Worm (Caenorhabditis elegans) whole organism, L4 larva: ENCODE results near the gene clu-1.

ENCODE experiments used
- F26F4.8 ChIP-seq: fragments of 200-800 bp; sonication (Bioruptor generic); conservative IDR thresholded peaks from 2 replicates; pipeline ENCODE4 v1.3.6; 2022; ENCODE audit warnings: missing genetic modification characterization, missing compliant biosample characterization
- F37D6.2 ChIP-seq: sonication (generic microtip); optimal IDR thresholded peaks from 2 replicates; lab custom pipeline; 2016; ENCODE audit warnings: mild to moderate bottlenecking, missing genetic modification characterization, missing compliant biosample characterization
- F49E8.2 ChIP-seq: sonication (generic microtip); optimal IDR thresholded peaks from 2 replicates; lab custom pipeline; 2016; ENCODE audit warnings: missing compliant biosample characterization, mild to moderate bottlenecking, missing genetic modification characterization, borderline replicate concordance
- T20F7.1 ChIP-seq: fragments of 200-800 bp; sonication (Bioruptor generic); optimal IDR thresholded peaks from 2 replicates; lab custom pipeline; 2018; ENCODE audit warnings: mild to moderate bottlenecking, missing genetic modification characterization, missing compliant biosample characterization
- T26A8.4 ChIP-seq: fragments of 200-800 bp; sonication (Bioruptor generic); IDR thresholded peaks from 2 replicates; pipeline ENCODE4 v1.3.6; 2022; ENCODE audit warnings: missing genetic modification characterization, missing compliant biosample characterization
- Y105C5A.15 ChIP-seq: fragments of 200-800 bp; sonication (Bioruptor generic); IDR thresholded peaks from 2 replicates; pipeline ENCODE4 v1.3.6; 2022; ENCODE audit warnings: missing genetic modification characterization, missing compliant biosample characterization
- ZK337.2 ChIP-seq: fragments of 200-800 bp; sonication (Bioruptor generic); IDR thresholded peaks from 2 replicates; pipeline ENCODE4 v1.3.6; 2022; ENCODE audit warnings: missing genetic modification reagents, missing genetic modification characterization, missing compliant biosample characterization
- ZK546.5 ChIP-seq, 2 experiments: sonication (generic microtip); optimal IDR thresholded peaks; 2 replicates each; lab custom pipeline; 2017; ENCODE audit warnings: missing biosample characterization in 2 of 2, missing genetic modification characterization in 2 of 2
- arid-1 ChIP-seq: fragments of 200-800 bp; sonication (Bioruptor generic); conservative IDR thresholded peaks from 2 replicates; pipeline ENCODE4 v1.3.6; 2022; ENCODE audit warnings: missing genetic modification reagents, missing genetic modification characterization, missing compliant biosample characterization
- attf-4 ChIP-seq: sonication (generic microtip); optimal IDR thresholded peaks from 3 replicates; lab custom pipeline; 2017; ENCODE audit warnings: missing biosample characterization, missing genetic modification characterization
- ceh-20 ChIP-seq: fragments of 200-800 bp; sonication (Bioruptor generic); IDR thresholded peaks from 2 replicates; pipeline ENCODE4 v1.3.6; 2022; ENCODE audit warnings: missing genetic modification reagents, missing genetic modification characterization, missing compliant biosample characterization
- ceh-28 ChIP-seq: fragments of 150-350 bp; optimal IDR thresholded peaks from 2 replicates; lab custom pipeline; 2014; ENCODE audit warnings: missing biosample characterization, missing genetic modification reagents, missing genetic modification characterization
- ceh-32 ChIP-seq: sonication (generic microtip); optimal IDR thresholded peaks from 2 replicates; lab custom pipeline; 2016; ENCODE audit warnings: mild to moderate bottlenecking, missing genetic modification characterization, missing compliant biosample characterization; ENCODE audit not compliant: poor library complexity
- ces-1 ChIP-seq: fragments of 150-350 bp; sonication (generic microtip); optimal IDR thresholded peaks from 4 replicates; lab custom pipeline; 2014; ENCODE audit warnings: missing biosample characterization, missing genetic modification reagents, missing genetic modification characterization
- daf-12 ChIP-seq: fragments of 150-350 bp; optimal IDR thresholded peaks from 2 replicates; lab custom pipeline; 2014; ENCODE audit warnings: missing biosample characterization, missing genetic modification reagents, missing genetic modification characterization
- daf-19 ChIP-seq: fragments of 200-800 bp; sonication (Bioruptor generic); conservative IDR thresholded peaks from 2 replicates; pipeline ENCODE4 v1.3.6; 2022; ENCODE audit warnings: missing genetic modification characterization, missing compliant biosample characterization
- dmd-8 ChIP-seq: fragments of 200-800 bp; sonication (Bioruptor generic); IDR thresholded peaks from 2 replicates; pipeline ENCODE4 v1.3.6; 2022; ENCODE audit warnings: missing genetic modification characterization, missing compliant biosample characterization
- dmd-9 ChIP-seq: fragments of 200-800 bp; sonication (Bioruptor generic); IDR thresholded peaks from 2 replicates; pipeline ENCODE4 v1.3.6; 2022; ENCODE audit warnings: missing genetic modification reagents, missing genetic modification characterization, missing compliant biosample characterization
- dve-1 ChIP-seq: sonication (generic microtip); optimal IDR thresholded peaks from 2 replicates; lab custom pipeline; 2017; ENCODE audit warnings: antibody characterized with exemption, mild to moderate bottlenecking, missing genetic modification characterization, missing compliant biosample characterization; ENCODE audit not compliant: insufficient read depth
- egl-27 ChIP-seq: sonication (generic microtip); optimal IDR thresholded peaks from 3 replicates; lab custom pipeline; 2017; ENCODE audit warnings: missing biosample characterization, missing genetic modification reagents, missing genetic modification characterization
- fkh-10 ChIP-seq: fragments of 150-350 bp; optimal IDR thresholded peaks from 2 replicates; lab custom pipeline; 2014; ENCODE audit warnings: missing biosample characterization, missing genetic modification reagents, missing genetic modification characterization
- fos-1 ChIP-seq: fragments of 150-350 bp; optimal IDR thresholded peaks from 2 replicates; lab custom pipeline; 2014; ENCODE audit warnings: missing biosample characterization, missing genetic modification characterization
- gei-8 ChIP-seq: fragments of 200-800 bp; sonication (Bioruptor generic); optimal IDR thresholded peaks from 2 replicates; lab custom pipeline; 2018; ENCODE audit warnings: mild to moderate bottlenecking, missing genetic modification characterization, missing compliant biosample characterization
- hlh-11 ChIP-seq: fragments of 200-800 bp; sonication (Bioruptor generic); optimal IDR thresholded peaks from 2 replicates; lab custom pipeline; 2018; ENCODE audit warnings: mild to moderate bottlenecking, missing genetic modification characterization, missing compliant biosample characterization
- hlh-30 ChIP-seq: sonication (generic microtip); optimal IDR thresholded peaks from 2 replicates; lab custom pipeline; 2017; ENCODE audit warnings: antibody characterized with exemption, mild to moderate bottlenecking, missing genetic modification characterization, missing compliant biosample characterization; ENCODE audit not compliant: insufficient read depth
- lin-13 ChIP-seq: fragments of 150-350 bp; optimal IDR thresholded peaks from 2 replicates; lab custom pipeline; 2014; ENCODE audit warnings: missing biosample characterization, missing genetic modification reagents, missing genetic modification characterization
- lin-15B ChIP-seq: fragments of 150-350 bp; sonication (generic microtip); optimal IDR thresholded peaks from 3 replicates; lab custom pipeline; 2014; ENCODE audit warnings: missing biosample characterization, missing genetic modification characterization
- lin-39 ChIP-seq: fragments of 150-350 bp; optimal IDR thresholded peaks from 2 replicates; lab custom pipeline; 2014; ENCODE audit warnings: missing biosample characterization, missing genetic modification reagents, missing genetic modification characterization
- mdl-1 ChIP-seq, 2 experiments: fragments of 150-350 bp in 1 of 2; sonication (generic microtip) in 1 of 2; optimal IDR thresholded peaks; 2 replicates each; lab custom pipeline; 2014 to 2017; ENCODE audit warnings: missing biosample characterization in 2 of 2, missing genetic modification characterization in 2 of 2
- mdt-29 ChIP-seq: fragments of 200-800 bp; sonication (Bioruptor generic); IDR thresholded peaks from 2 replicates; pipeline ENCODE4 v1.3.6; 2022; ENCODE audit warnings: missing genetic modification reagents, missing genetic modification characterization, missing compliant biosample characterization
- mes-2 ChIP-seq: sonication (generic microtip); optimal IDR thresholded peaks from 2 replicates; lab custom pipeline; 2016; ENCODE audit warnings: missing genotype, mild to moderate bottlenecking, missing genetic modification characterization, missing compliant biosample characterization; ENCODE audit not compliant: poor library complexity, severe bottlenecking
- nhr-102 ChIP-seq: sonication (generic microtip); optimal IDR thresholded peaks from 2 replicates; lab custom pipeline; 2016; ENCODE audit warnings: mild to moderate bottlenecking, missing genetic modification characterization, moderate library complexity, missing compliant biosample characterization
- nhr-11 ChIP-seq: fragments of 150-350 bp; optimal IDR thresholded peaks from 2 replicates; lab custom pipeline; 2014; ENCODE audit warnings: missing biosample characterization, missing genetic modification characterization
- nhr-111 ChIP-seq: fragments of 200-800 bp; sonication (Bioruptor generic); optimal IDR thresholded peaks from 2 replicates; lab custom pipeline; 2018; ENCODE audit warnings: mild to moderate bottlenecking, missing genetic modification characterization, missing compliant biosample characterization
- nhr-237 ChIP-seq: sonication (generic microtip); optimal IDR thresholded peaks from 2 replicates; lab custom pipeline; 2017; ENCODE audit warnings: missing biosample characterization, missing genetic modification characterization
- nhr-25 ChIP-seq: sonication (generic microtip); optimal IDR thresholded peaks from 2 replicates; lab custom pipeline; 2017; ENCODE audit warnings: missing genetic modification characterization, mild to moderate bottlenecking, missing compliant biosample characterization, antibody characterized with exemption, moderate library complexity, borderline replicate concordance; ENCODE audit not compliant: insufficient read depth
- nhr-42 ChIP-seq: fragments of 200-800 bp; sonication (Bioruptor generic); IDR thresholded peaks from 2 replicates; pipeline ENCODE4 v1.3.6; 2022; ENCODE audit warnings: missing genetic modification characterization, missing compliant biosample characterization
- nhr-48 ChIP-seq: sonication (generic microtip); optimal IDR thresholded peaks from 2 replicates; lab custom pipeline; 2016; ENCODE audit warnings: mild to moderate bottlenecking, missing genetic modification characterization, missing compliant biosample characterization
- nhr-76 ChIP-seq: fragments of 150-350 bp; optimal IDR thresholded peaks from 2 replicates; lab custom pipeline; 2014; ENCODE audit warnings: missing biosample characterization, missing genetic modification characterization
- nhr-77 ChIP-seq: fragments of 150-350 bp; optimal IDR thresholded peaks from 2 replicates; lab custom pipeline; 2014; ENCODE audit warnings: missing biosample characterization, missing genetic modification characterization
- pha-4 ChIP-seq, 2 experiments: fragments of 150-350 bp in 1 of 2; fragments of 200-800 bp in 1 of 2; sonication (Bioruptor generic) in 1 of 2; IDR thresholded peaks in 1 of 2; optimal IDR thresholded peaks in 1 of 2; 2 replicates each; pipeline versions ENCODE4 v1.3.6 to Lab custom; 2014 to 2022; ENCODE audit warnings: missing genetic modification characterization in 2 of 2, missing genetic modification reagents in 2 of 2, missing biosample characterization in 1 of 2, missing compliant biosample characterization in 1 of 2
- sdz-12 ChIP-seq: fragments of 200-800 bp; sonication (Bioruptor generic); optimal IDR thresholded peaks from 2 replicates; lab custom pipeline; 2018; ENCODE audit warnings: mild to moderate bottlenecking, missing genetic modification characterization, missing compliant biosample characterization
- set-16 ChIP-seq: fragments of 200-800 bp; sonication (Bioruptor generic); IDR thresholded peaks from 2 replicates; pipeline ENCODE4 v1.3.6; 2022; ENCODE audit warnings: missing genetic modification reagents, missing genetic modification characterization, missing compliant biosample characterization
- tra-1 ChIP-seq: fragments of 200-800 bp; sonication (Bioruptor generic); IDR thresholded peaks from 2 replicates; pipeline ENCODE4 v1.3.6; 2022; ENCODE audit warnings: missing genetic modification reagents, missing genetic modification characterization, missing compliant biosample characterization
- unc-130 ChIP-seq: sonication (generic microtip); optimal IDR thresholded peaks from 2 replicates; lab custom pipeline; 2016; ENCODE audit warnings: missing genetic modification reagents, missing genetic modification characterization, missing compliant biosample characterization
- unc-39 ChIP-seq: sonication (generic microtip); optimal IDR thresholded peaks from 2 replicates; lab custom pipeline; 2017; ENCODE audit warnings: missing biosample characterization, missing genetic modification characterization
- zfp-2 ChIP-seq: sonication (generic microtip); optimal IDR thresholded peaks from 2 replicates; lab custom pipeline; 2016; ENCODE audit warnings: mild to moderate bottlenecking, missing genetic modification characterization, missing compliant biosample characterization
- zip-2 ChIP-seq: fragments of 150-350 bp; optimal IDR thresholded peaks from 2 replicates; lab custom pipeline; 2014; ENCODE audit warnings: missing biosample characterization, missing genetic modification characterization

Gene clu-1

ce11 chrIII:9546016-9546659 is 24.9 kb upstream of the clu-1 start, which contains the start of gene unc-16 (continued):
- TF ChIP-seq attf-4 (tag; lab: Kevin White, UChicago) (no peak), set-16 (GFP tag; lab: Robert Waterston, UW) (0 out of 2 replicates have a peak, but pooled peaks have one; percentile 16), T20F7.1 (GFP tag; lab: Kevin White, UChicago) (peak; percentile 82), tra-1 (GFP tag; lab: Robert Waterston, UW) (no peak), nhr-111 (no peak), unc-39 (tag; lab: Kevin White, UChicago) (no peak), zip-2 (tag; lab: Kevin White, UChicago) (no peak), nhr-76 (tag; lab: Kevin White, UChicago) (no peak), nhr-77 (tag; lab: Kevin White, UChicago) (peak; percentile 50), ceh-28 (tag; lab: Kevin White, UChicago) (peak; percentile 61), mes-2 (tag; lab: Kevin White, UChicago) (peak; percentile 81), lin-13 (peak; percentile 59), unc-130 (GFP tag; lab: Kevin White, UChicago) (no peak), ZK546.5 (tag; optimal IDR thresholded peaks at IDR 0.05; lab: Kevin White, UChicago) (peak in 1 of 2 experiments; percentile 9), lin-39 (tag; lab: Kevin White, UChicago) (no peak), ceh-20 (GFP tag; lab: Robert Waterston, UW) (peak; percentile 95; the same call in 1 of the 2 replicates), F37D6.2 (tag; lab: Kevin White, UChicago) (peak; percentile 77), gei-8 (no peak), mdt-29 (GFP tag; lab: Robert Waterston, UW) (0 out of 2 replicates have a peak, but pooled peaks have one; percentile 54), nhr-237 (tag; lab: Kevin White, UChicago) (no peak), hlh-11 (peak; percentile 90), fos-1 (no peak), nhr-25 (tag; lab: Kevin White, UChicago) (peak; percentile 75), arid-1 (GFP tag; lab: Robert Waterston, UW) (peak; percentile 50; the same call in 1 of the 2 replicates), ceh-32 (tag; lab: Kevin White, UChicago) (no peak), hlh-30 (peak; percentile 98), F26F4.8 (no peak), fkh-10 (peak; percentile 91), Y105C5A.15 (GFP tag; lab: Robert Waterston, UW) (no peak), nhr-42 (GFP tag; lab: Robert Waterston, UW) (peak; percentile 18; the same call in 1 of the 2 replicates), zfp-2 (tag; lab: Kevin White, UChicago) (peak; percentile 21), ZK337.2 (GFP tag; lab: Robert Waterston, UW) (0 out of 2 replicates have a peak, but pooled peaks have one; percentile 8), nhr-102 (peak; percentile 51), dmd-9 (GFP tag; lab: Robert Waterston, UW) (0 out of 2 replicates have a peak, but pooled peaks have one; percentile 52), dmd-8 (GFP tag; lab: Robert Waterston, UW) (no peak), F49E8.2 (tag; lab: Kevin White, UChicago) (no peak), mdl-1 (tag; optimal IDR thresholded peaks at IDR 0.05; lab: Kevin White, UChicago) (peak; percentile 83 to 97), daf-19 (GFP tag; lab: Robert Waterston, UW) (no peak), ces-1 (no peak), dve-1 (tag; lab: Kevin White, UChicago) (peak; percentile 80), daf-12 (tag; lab: Kevin White, UChicago) (no peak), T26A8.4 (GFP tag; lab: Robert Waterston, UW) (peak; percentile 80), lin-15B (tag; lab: Kevin White, UChicago) (no peak), sdz-12 (no peak), nhr-48 (tag; lab: Kevin White, UChicago) (peak; percentile 45), egl-27 (tag; lab: Kevin White, UChicago) (no peak), nhr-11 (peak; percentile 71), pha-4 (GFP tag; IDR thresholded peaks at IDR 0.05; lab: Robert Waterston, UW) (peak; percentile 59; the same call in 1 of the 2 replicates), pha-4 (tag; optimal IDR thresholded peaks at IDR 0.05; lab: Kevin White, UChicago) (peak; percentile 82)
